Worm (Caenorhabditis elegans): ENCODE measurements around the gene wbp-2.

The wbp-2 gene

DNA sequence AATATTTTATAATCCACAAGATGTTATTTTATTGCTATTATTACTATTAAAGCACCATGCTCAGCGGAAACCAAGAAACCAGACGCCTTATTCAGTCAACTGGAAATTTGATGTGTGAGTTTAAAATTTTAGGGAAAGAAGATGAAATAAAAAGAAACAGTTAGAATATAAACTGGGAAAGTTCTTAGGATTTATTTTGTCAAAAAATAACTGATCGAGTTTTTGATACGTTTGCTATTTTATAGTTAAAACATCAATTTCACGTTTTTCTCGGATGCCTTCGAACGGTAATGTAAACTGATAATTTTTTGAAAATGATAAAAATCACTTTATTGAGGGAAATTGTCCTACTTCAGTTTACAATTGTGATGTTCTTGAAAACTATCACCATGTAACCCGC, 42.8 kb downstream of the wbp-2 start, which contains the start of gene C06C3.3:
TSS of gene C06C3.3 (minus strand) at position 101 of the 400 bp plus-strand sequence.
- TF ChIP-seq F57C9.4 (tag; optimal IDR thresholded peaks at IDR 0.05): no peak
- no peak for TF ChIP-seq sdz-38 (tag; optimal IDR thresholded peaks at IDR 0.05)
- no peak for TF ChIP-seq unc-62 (GFP tag; optimal IDR thresholded peaks at IDR 0.05)
- no peak for TF ChIP-seq snpc-4 (GFP tag; optimal IDR thresholded peaks at IDR 0.05)
- TF ChIP-seq snpc-4 (tag; optimal IDR thresholded peaks at IDR 0.05): no peak
- TF ChIP-seq cebp-2 (GFP tag; IDR thresholded peaks at IDR 0.05): no peak
- TF ChIP-seq lin-40 (tag; optimal IDR thresholded peaks at IDR 0.05): no peak
- no peak for TF ChIP-seq hlh-12 (tag; optimal IDR thresholded peaks at IDR 0.05)
- no peak for TF ChIP-seq hlh-26 (GFP tag; conservative IDR thresholded peaks at IDR 0.05)
- TF ChIP-seq mel-28 (tag; optimal IDR thresholded peaks at IDR 0.05; ENCODE audit: borderline replicate concordance): no peak
- TF ChIP-seq nhr-179 (tag; optimal IDR thresholded peaks at IDR 0.05): no peak
- no peak for TF ChIP-seq attf-5 (GFP tag; optimal IDR thresholded peaks at IDR 0.05)
- no peak for TF ChIP-seq nfyb-1 (GFP tag; IDR thresholded peaks at IDR 0.05)
- TF ChIP-seq Y67H2A.10 (GFP tag; conservative IDR thresholded peaks at IDR 0.05): no peak
- no peak for TF ChIP-seq madf-10 (tag; optimal IDR thresholded peaks at IDR 0.05)
- TF ChIP-seq snpc-3.4 (tag; optimal IDR thresholded peaks at IDR 0.05): no peak
- TF ChIP-seq mcd-1 (GFP tag; IDR thresholded peaks at IDR 0.05): no peak
- no peak for TF ChIP-seq F23B12.7 (tag; optimal IDR thresholded peaks at IDR 0.05; ENCODE audit: insufficient read depth)
- no peak for TF ChIP-seq akir-1 (GFP tag; optimal IDR thresholded peaks at IDR 0.05)
- no peak for TF ChIP-seq efl-1 (GFP tag; optimal IDR thresholded peaks at IDR 0.05)

DNA sequence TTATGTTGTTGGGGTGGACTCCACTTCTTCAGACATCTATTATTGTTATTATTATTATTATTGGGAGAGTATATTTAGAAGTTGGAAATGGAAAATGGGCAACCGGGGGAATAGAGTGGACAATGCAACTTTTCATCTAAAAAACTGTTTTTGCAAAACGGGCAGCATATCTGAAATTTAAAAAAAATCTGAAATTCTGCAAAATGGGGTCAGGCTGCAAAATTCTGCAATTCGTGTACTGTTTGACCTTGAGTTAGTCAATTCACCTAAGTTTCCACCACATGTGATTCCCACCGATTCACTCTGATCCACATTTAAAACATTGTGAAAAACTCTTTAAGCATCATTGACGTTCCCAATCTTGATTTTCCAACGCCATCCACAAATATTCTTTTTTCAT, 43.4 kb downstream of the wbp-2 start, which contains the start of gene C06C3.4:
TSS of gene C06C3.4 (plus strand) at position 301 of the 400 bp plus-strand sequence.
- TF ChIP-seq aptf-3 (GFP tag; IDR thresholded peaks at IDR 0.05) (no peak), C06A6.2 (GFP tag; conservative IDR thresholded peaks at IDR 0.05) (no peak), lir-1 (GFP tag; conservative IDR thresholded peaks at IDR 0.05) (no peak), nfyb-1 (GFP tag; IDR thresholded peaks at IDR 0.05) (no peak), ccch-3 (GFP tag; optimal IDR thresholded peaks at IDR 0.05) (no peak), K11D2.4 (GFP tag; IDR thresholded peaks at IDR 0.05) (no peak), Y53G8AR.9 (GFP tag; conservative IDR thresholded peaks at IDR 0.05) (no peak), mel-28 (tag; optimal IDR thresholded peaks at IDR 0.05; ENCODE audit: borderline replicate concordance) (no peak), B0261.1 (tag; optimal IDR thresholded peaks at IDR 0.05) (no peak), athp-1 (tag; optimal IDR thresholded peaks at IDR 0.05) (no peak), tbx-9 (tag; optimal IDR thresholded peaks at IDR 0.05; ENCODE audit: borderline replicate concordance) (no peak), rcor-1 (GFP tag; IDR thresholded peaks at IDR 0.05) (no peak), ekl-4 (GFP tag; IDR thresholded peaks at IDR 0.05) (no peak), pha-4 (tag; optimal IDR thresholded peaks at IDR 0.05) (no peak)

ce11 chrII:9374807-9375206, 45.2 kb downstream of the wbp-2 start, which contains the start of gene C06C3.12:
Gene C06C3.12, plus strand, starts transcription at chrII:9375107.
- TF ChIP-seq Y79H2A.3 (GFP tag; conservative IDR thresholded peaks at IDR 0.05) (no peak), pha-4 (tag; optimal IDR thresholded peaks at IDR 0.05) (no peak), lin-35 (GFP tag; optimal IDR thresholded peaks at IDR 0.05) (no peak), lin-26 (GFP tag; IDR thresholded peaks at IDR 0.05) (no peak), nhr-120 (GFP tag; IDR thresholded peaks at IDR 0.05) (no peak), zim-3 (tag; optimal IDR thresholded peaks at IDR 0.05) (no peak), ztf-26 (tag; optimal IDR thresholded peaks at IDR 0.05) (no peak), efl-1 (GFP tag; optimal IDR thresholded peaks at IDR 0.05) (no peak), akir-1 (GFP tag; optimal IDR thresholded peaks at IDR 0.05) (no peak), ztf-18 (tag; optimal IDR thresholded peaks at IDR 0.05) (no peak)

Data from whole organism, young adult.